Worm (Caenorhabditis elegans) whole organism, late embryonic: ENCODE measurements around the gene gldi-11.

Experiments used
- C38D4.7 ChIP-seq: fragments of 200-800 bp; sonication (Bioruptor generic); optimal IDR thresholded peaks from 2 replicates; lab custom pipeline; 2018; ENCODE audit warnings: mild to moderate bottlenecking, missing genetic modification characterization, moderate library complexity, missing compliant biosample characterization
- K02D7.2 ChIP-seq: sonication (generic microtip); optimal IDR thresholded peaks from 2 replicates; lab custom pipeline; 2017; ENCODE audit warnings: mild to moderate bottlenecking, missing genetic modification characterization, missing compliant biosample characterization
- Y22D7AL.16 ChIP-seq: sonication (generic microtip); optimal IDR thresholded peaks from 2 replicates; lab custom pipeline; 2016; ENCODE audit warnings: missing genetic modification characterization, missing compliant biosample characterization
- ceh-14 ChIP-seq: sonication (generic microtip); optimal IDR thresholded peaks from 2 replicates; lab custom pipeline; 2016; ENCODE audit warnings: missing genotype, missing genetic modification characterization, missing compliant biosample characterization
- ceh-19 ChIP-seq: fragments of 200-800 bp; sonication (Bioruptor generic); optimal IDR thresholded peaks from 2 replicates; lab custom pipeline; 2018; ENCODE audit warnings: mild to moderate bottlenecking, missing genetic modification characterization, missing compliant biosample characterization
- ceh-30 ChIP-seq: fragments of 150-350 bp; optimal IDR thresholded peaks from 2 replicates; lab custom pipeline; 2014; ENCODE audit warnings: missing biosample characterization, missing genetic modification characterization
- ceh-34 ChIP-seq: sonication (generic microtip); optimal IDR thresholded peaks from 2 replicates; lab custom pipeline; 2016; ENCODE audit warnings: mild to moderate bottlenecking, missing genetic modification characterization, missing compliant biosample characterization
- ceh-9 ChIP-seq: sonication (generic microtip); optimal IDR thresholded peaks from 2 replicates; lab custom pipeline; 2016; ENCODE audit warnings: mild to moderate bottlenecking, missing genetic modification characterization, inconsistent platforms, missing compliant biosample characterization
- dve-1 ChIP-seq: sonication (generic microtip); optimal IDR thresholded peaks from 2 replicates; lab custom pipeline; 2017; ENCODE audit warnings: antibody characterized with exemption, mild to moderate bottlenecking, missing genetic modification characterization, missing compliant biosample characterization
- elt-2 ChIP-seq: sonication (generic microtip); optimal IDR thresholded peaks from 2 replicates; lab custom pipeline; 2016; ENCODE audit warnings: missing genetic modification reagents, missing genetic modification characterization, missing compliant biosample characterization
- elt-4 ChIP-seq: sonication (generic microtip); optimal IDR thresholded peaks from 2 replicates; lab custom pipeline; 2016; ENCODE audit warnings: missing genetic modification characterization, missing compliant biosample characterization
- ets-4 ChIP-seq: sonication (generic microtip); optimal IDR thresholded peaks from 2 replicates; lab custom pipeline; 2016; ENCODE audit warnings: missing genetic modification characterization, missing compliant biosample characterization
- fax-1 ChIP-seq: sonication (generic microtip); optimal IDR thresholded peaks from 2 replicates; lab custom pipeline; 2016; ENCODE audit warnings: missing genotype, missing genetic modification characterization, missing compliant biosample characterization
- hlh-15 ChIP-seq: sonication (generic microtip); optimal IDR thresholded peaks from 2 replicates; lab custom pipeline; 2016; ENCODE audit warnings: missing genetic modification characterization, missing compliant biosample characterization
- hlh-6 ChIP-seq: sonication (generic microtip); optimal IDR thresholded peaks from 2 replicates; lab custom pipeline; 2016; ENCODE audit warnings: missing genotype, missing genetic modification characterization, missing compliant biosample characterization
- lim-6 ChIP-seq: sonication (generic microtip); optimal IDR thresholded peaks from 2 replicates; lab custom pipeline; 2016; ENCODE audit warnings: missing genetic modification characterization, missing compliant biosample characterization
- madf-2 ChIP-seq: sonication (generic microtip); optimal IDR thresholded peaks from 2 replicates; lab custom pipeline; 2017; ENCODE audit warnings: missing genetic modification characterization, missing compliant biosample characterization
- nfya-1 ChIP-seq: sonication (generic microtip); optimal IDR thresholded peaks from 2 replicates; lab custom pipeline; 2017; ENCODE audit warnings: missing genetic modification characterization, mild to moderate bottlenecking, missing compliant biosample characterization, antibody characterized with exemption, moderate library complexity
- pag-3 ChIP-seq: sonication (generic microtip); optimal IDR thresholded peaks from 2 replicates; lab custom pipeline; 2016; ENCODE audit warnings: missing compliant biosample characterization, missing genetic modification characterization, borderline replicate concordance
- pha-2 ChIP-seq: sonication (generic microtip); optimal IDR thresholded peaks from 2 replicates; lab custom pipeline; 2017; ENCODE audit warnings: mild to moderate bottlenecking, missing genetic modification characterization, missing compliant biosample characterization
- pqm-1 ChIP-seq: sonication (generic microtip); optimal IDR thresholded peaks from 2 replicates; lab custom pipeline; 2016; ENCODE audit warnings: missing genetic modification characterization, missing compliant biosample characterization
- rnt-1 ChIP-seq: sonication (generic microtip); optimal IDR thresholded peaks from 2 replicates; lab custom pipeline; 2016; ENCODE audit warnings: missing genetic modification characterization, missing compliant biosample characterization
- sox-4 ChIP-seq: sonication (generic microtip); optimal IDR thresholded peaks from 2 replicates; lab custom pipeline; 2017; ENCODE audit warnings: mild to moderate bottlenecking, missing genetic modification characterization, inconsistent platforms, missing compliant biosample characterization
- syd-9 ChIP-seq: sonication (generic microtip); optimal IDR thresholded peaks from 2 replicates; lab custom pipeline; 2016; ENCODE audit warnings: mild to moderate bottlenecking, missing genetic modification characterization, moderate library complexity, missing compliant biosample characterization
- ttx-3 ChIP-seq: sonication (generic microtip); optimal IDR thresholded peaks from 2 replicates; lab custom pipeline; 2016; ENCODE audit warnings: missing genetic modification reagents, missing genetic modification characterization, missing compliant biosample characterization
- zip-5 ChIP-seq: sonication (generic microtip); optimal IDR thresholded peaks from 2 replicates; lab custom pipeline; 2016; ENCODE audit warnings: missing genetic modification characterization, missing compliant biosample characterization
- ztf-16 ChIP-seq: sonication (generic microtip); optimal IDR thresholded peaks from 2 replicates; lab custom pipeline; 2017; ENCODE audit warnings: missing genetic modification characterization, missing compliant biosample characterization

Gene gldi-11

ce11 chrII:4981682-4982404 is 36.3 kb upstream of the gldi-11 start:
- TF ChIP-seq ceh-9 (tag; lab: Kevin White, UChicago) (no peak), pqm-1 (tag; lab: Kevin White, UChicago) (no peak), K02D7.2 (tag; lab: Kevin White, UChicago) (no peak), ttx-3 (no peak), Y22D7AL.16 (tag; lab: Kevin White, UChicago) (no peak), nfya-1 (tag; lab: Kevin White, UChicago) (no peak)

ce11 chrII:4975311-4975710 is 29.7 kb upstream of the gldi-11 start:
- TF ChIP-seq hlh-6 (tag; lab: Kevin White, UChicago) (no peak), pqm-1 (tag; lab: Kevin White, UChicago) (no peak), syd-9 (no peak), ceh-34 (tag; lab: Kevin White, UChicago) (peak; percentile 87)
- TF ChIP-seq, all 69 proteins: peak for 1

- TF ChIP-seq ceh-14 (no peak), dve-1 (tag; lab: Kevin White, UChicago) (no peak), ceh-34 (tag; lab: Kevin White, UChicago) (peak; percentile 93)
Observed at ce11 chrII:4974448-4974951, 28.9 kb upstream of the gldi-11 start.

ce11 chrII:4968863-4969262 is 23.3 kb upstream of the gldi-11 start, which contains the start of gene shc-2:
Gene shc-2 (plus strand): TSS chrII:4969163.
- TF ChIP-seq pqm-1 (tag; lab: Kevin White, UChicago) = no peak
- no peak for TF ChIP-seq ceh-19 (GFP tag; lab: Kevin White, UChicago)
- TF ChIP-seq, all 69 proteins: peak for 0

- TF ChIP-seq ztf-16 (tag; lab: Kevin White, UChicago) (no peak), elt-2 (tag; lab: Kevin White, UChicago) (peak; percentile 93), hlh-6 (tag; lab: Kevin White, UChicago) (no peak)
Observed at ce11 chrII:4967636-4968035, 22.0 kb upstream of the gldi-11 start.

- TF ChIP-seq zip-5 (tag; lab: Kevin White, UChicago) (no peak), C38D4.7 (GFP tag; lab: Kevin White, UChicago) (no peak), elt-2 (tag; lab: Kevin White, UChicago) (peak; percentile 99), elt-4 (no peak), hlh-15 (tag; lab: Kevin White, UChicago) (no peak), K02D7.2 (tag; lab: Kevin White, UChicago) (no peak)
Observed at ce11 chrII:4966576-4966975, 21.0 kb upstream of the gldi-11 start.

- peak; percentile 96 for TF ChIP-seq elt-2 (tag; lab: Kevin White, UChicago)
- TF ChIP-seq pag-3 (tag; lab: Kevin White, UChicago) = no peak
- no peak for TF ChIP-seq lim-6
- no peak for TF ChIP-seq madf-2 (tag; lab: Kevin White, UChicago)
- no peak for TF ChIP-seq rnt-1 (tag; lab: Kevin White, UChicago)
- TF ChIP-seq pha-2 (tag; lab: Kevin White, UChicago) = no peak
- TF ChIP-seq elt-4 = no peak
Observed at ce11 chrII:4960690-4961089, 15.1 kb upstream of the gldi-11 start.

ce11 chrII:4959719-4960118 is 14.1 kb upstream of the gldi-11 start, which contains the start of gene ulp-2:
Gene ulp-2 (minus strand): TSS chrII:4959876.
- TF ChIP-seq ceh-30 (tag; lab: Kevin White, UChicago) = no peak
- TF ChIP-seq madf-2 (tag; lab: Kevin White, UChicago) = no peak
- TF ChIP-seq ets-4 (tag; lab: Kevin White, UChicago) = no peak
- no peak for TF ChIP-seq fax-1
- TF ChIP-seq sox-4 (tag; lab: Kevin White, UChicago) = no peak
